Worm (Caenorhabditis elegans) whole organism, L2 larva: ENCODE results near the gene Y37H2A.12.

Experiments used
- C34F6.9 ChIP-seq: fragments of 150-350 bp; optimal IDR thresholded peaks from 2 replicates; lab custom pipeline; 2014; ENCODE audit warnings: missing biosample characterization, missing genetic modification characterization
- F13H6.1 ChIP-seq: sonication (generic microtip); optimal IDR thresholded peaks from 2 replicates; lab custom pipeline; 2016; ENCODE audit warnings: missing genetic modification characterization, missing compliant biosample characterization
- R02D3.7 ChIP-seq: fragments of 150-350 bp; optimal IDR thresholded peaks from 2 replicates; lab custom pipeline; 2014; ENCODE audit warnings: missing biosample characterization, missing genetic modification characterization
- Y55F3AM.14 ChIP-seq: fragments of 200-800 bp; sonication (Bioruptor generic); optimal IDR thresholded peaks from 2 replicates; lab custom pipeline; 2018; ENCODE audit warnings: mild to moderate bottlenecking, missing genetic modification characterization, missing compliant biosample characterization
- ZK546.5 ChIP-seq: sonication (generic microtip); optimal IDR thresholded peaks from 2 replicates; lab custom pipeline; 2017; ENCODE audit warnings: missing biosample characterization, missing genetic modification characterization
- aly-2 ChIP-seq: fragments of 150-350 bp; optimal IDR thresholded peaks from 2 replicates; lab custom pipeline; 2014; ENCODE audit warnings: missing biosample characterization, missing genetic modification characterization
- ceh-16 ChIP-seq: fragments of 150-350 bp; optimal IDR thresholded peaks from 2 replicates; lab custom pipeline; 2014; ENCODE audit warnings: missing biosample characterization, missing genetic modification characterization
- egl-27 ChIP-seq: sonication (generic microtip); optimal IDR thresholded peaks from 3 replicates; lab custom pipeline; 2017; ENCODE audit warnings: missing biosample characterization, missing genetic modification reagents, missing genetic modification characterization
- elt-1 ChIP-seq: fragments of 150-350 bp; optimal IDR thresholded peaks from 2 replicates; lab custom pipeline; 2014; ENCODE audit warnings: missing biosample characterization, missing genetic modification characterization
- fos-1 ChIP-seq: fragments of 150-350 bp; optimal IDR thresholded peaks from 2 replicates; lab custom pipeline; 2014; ENCODE audit warnings: missing biosample characterization, missing genetic modification characterization
- gmeb-1 ChIP-seq: fragments of 150-350 bp; optimal IDR thresholded peaks from 2 replicates; lab custom pipeline; 2014; ENCODE audit warnings: missing biosample characterization, missing genetic modification characterization
- lin-11 ChIP-seq: fragments of 150-350 bp; sonication (generic microtip); optimal IDR thresholded peaks from 2 replicates; lab custom pipeline; 2014; ENCODE audit warnings: missing biosample characterization, missing genetic modification characterization, inconsistent platforms, mixed read lengths
- lin-13 ChIP-seq: fragments of 150-350 bp; optimal IDR thresholded peaks from 2 replicates; lab custom pipeline; 2014; ENCODE audit warnings: missing biosample characterization, missing genetic modification reagents, missing genetic modification characterization
- lin-39 ChIP-seq: fragments of 150-350 bp; optimal IDR thresholded peaks from 2 replicates; lab custom pipeline; 2014; ENCODE audit warnings: missing biosample characterization, missing genetic modification reagents, missing genetic modification characterization
- lsy-2 ChIP-seq, 2 experiments: fragments of 150-350 bp in 1 of 2; sonication (generic microtip) in 1 of 2; optimal IDR thresholded peaks; 2 replicates each; lab custom pipeline; 2014 to 2017; ENCODE audit warnings: missing biosample characterization in 2 of 2, missing genetic modification characterization in 2 of 2
- mab-5 ChIP-seq: fragments of 150-350 bp; optimal IDR thresholded peaks from 2 replicates; lab custom pipeline; 2014; ENCODE audit warnings: missing biosample characterization, missing genetic modification characterization
- mbf-1 ChIP-seq: sonication (generic microtip); optimal IDR thresholded peaks from 2 replicates; lab custom pipeline; 2017; ENCODE audit warnings: missing biosample characterization, missing genetic modification characterization
- nhr-129 ChIP-seq: fragments of 150-350 bp; optimal IDR thresholded peaks from 2 replicates; lab custom pipeline; 2014; ENCODE audit warnings: missing biosample characterization, missing genetic modification characterization
- nhr-21 ChIP-seq: fragments of 150-350 bp; optimal IDR thresholded peaks from 2 replicates; lab custom pipeline; 2014; ENCODE audit warnings: missing biosample characterization, missing genetic modification characterization
- nhr-237 ChIP-seq: fragments of 150-350 bp; optimal IDR thresholded peaks from 2 replicates; lab custom pipeline; 2014; ENCODE audit warnings: missing biosample characterization, missing genetic modification characterization
- nhr-6 ChIP-seq: fragments of 150-350 bp; optimal IDR thresholded peaks from 2 replicates; lab custom pipeline; 2014; ENCODE audit warnings: missing biosample characterization, missing genetic modification characterization
- nhr-77 ChIP-seq: fragments of 150-350 bp; optimal IDR thresholded peaks from 2 replicates; lab custom pipeline; 2014; ENCODE audit warnings: missing biosample characterization, missing genetic modification characterization
- sem-4 ChIP-seq: fragments of 150-350 bp; optimal IDR thresholded peaks from 2 replicates; lab custom pipeline; 2014; ENCODE audit warnings: missing biosample characterization, missing genetic modification reagents, missing genetic modification characterization
- skn-1 ChIP-seq: sonication (generic microtip); optimal IDR thresholded peaks from 2 replicates; lab custom pipeline; 2017; ENCODE audit warnings: missing biosample characterization, missing genetic modification characterization
- sma-3 ChIP-seq: sonication (generic microtip); optimal IDR thresholded peaks from 2 replicates; lab custom pipeline; 2016; ENCODE audit warnings: missing genetic modification reagents, missing genetic modification characterization, missing compliant biosample characterization
- sma-9 ChIP-seq, 2 experiments: fragments of 150-350 bp in 1 of 2; sonication (generic microtip) in 1 of 2; optimal IDR thresholded peaks; 2 replicates each; lab custom pipeline; 2014 to 2016; ENCODE audit warnings: missing genetic modification characterization in 2 of 2, mild to moderate bottlenecking in 1 of 2, missing biosample characterization in 1 of 2, missing compliant biosample characterization in 1 of 2, missing genetic modification reagents in 1 of 2, moderate library complexity in 1 of 2
- snpc-4 ChIP-seq: fragments of 150-350 bp; optimal IDR thresholded peaks from 2 replicates; lab custom pipeline; 2014; ENCODE audit warnings: missing biosample characterization, missing genetic modification characterization
- unc-39 ChIP-seq: fragments of 150-350 bp; optimal IDR thresholded peaks from 2 replicates; lab custom pipeline; 2014; ENCODE audit warnings: missing biosample characterization, missing genetic modification characterization
- unc-62 ChIP-seq: fragments of 150-350 bp; optimal IDR thresholded peaks from 2 replicates; lab custom pipeline; 2014; ENCODE audit warnings: missing biosample characterization, missing genetic modification reagents, missing genetic modification characterization
- zag-1 ChIP-seq: fragments of 150-350 bp; optimal IDR thresholded peaks from 2 replicates; lab custom pipeline; 2014; ENCODE audit warnings: missing biosample characterization, missing genetic modification characterization
- ztf-1 ChIP-seq: fragments of 200-800 bp; sonication (Bioruptor generic); conservative IDR thresholded peaks from 2 replicates; pipeline ENCODE4 v1.3.6; 2022; ENCODE audit warnings: missing genetic modification characterization, missing compliant biosample characterization
- ztf-4 ChIP-seq: fragments of 150-350 bp; optimal IDR thresholded peaks from 2 replicates; lab custom pipeline; 2014; ENCODE audit warnings: missing biosample characterization, missing genetic modification characterization

The Y37H2A.12 gene

ce11 chrV:18158172-18158571 lies 27.2 kb upstream of the Y37H2A.12 start:
- TF ChIP-seq unc-39 (tag; lab: Kevin White, UChicago) (no peak), egl-27 (tag; lab: Kevin White, UChicago) (no peak), snpc-4 (tag; lab: Kevin White, UChicago) (no peak), lin-13 (GFP tag; lab: Kevin White, UChicago) (no peak), nhr-77 (tag; lab: Kevin White, UChicago) (no peak), lin-11 (tag; lab: Kevin White, UChicago) (no peak), lsy-2 (tag; optimal IDR thresholded peaks at IDR 0.05; lab: Kevin White, UChicago) (no peak), ztf-1 (GFP tag; lab: Robert Waterston, UW) (no peak), sem-4 (tag; lab: Kevin White, UChicago) (no peak), ZK546.5 (tag; lab: Kevin White, UChicago) (no peak), nhr-6 (tag; lab: Kevin White, UChicago) (no peak), R02D3.7 (no peak), Y55F3AM.14 (GFP tag; lab: Kevin White, UChicago) (no peak), C34F6.9 (no peak)
- TF ChIP-seq, all 48 proteins: peak for 0

DNA sequence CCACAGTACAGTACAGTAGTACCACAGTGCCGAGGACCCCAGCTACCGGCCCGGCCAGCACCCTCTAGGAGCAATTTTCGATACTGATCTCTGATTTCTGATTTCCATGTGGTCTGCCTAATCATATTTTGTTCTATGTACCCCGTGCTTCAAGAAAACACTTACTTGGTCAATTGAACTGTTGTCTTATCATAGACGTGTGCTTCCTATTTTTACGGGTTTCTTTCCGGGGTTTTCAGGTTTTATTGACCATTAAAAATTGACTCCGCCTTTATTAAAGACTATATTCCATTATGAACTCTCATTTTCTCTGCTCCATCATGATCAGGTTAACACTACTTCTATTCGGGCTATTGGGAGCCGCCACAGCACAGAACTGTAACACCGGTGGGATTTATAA lies 26.8 kb upstream of the Y37H2A.12 start, which contains the start of gene clec-48:
Gene clec-48 (plus strand): TSS at position 320 of the 400 bp plus-strand sequence.
- TF ChIP-seq ceh-16: no peak
- TF ChIP-seq sma-9 (GFP tag; optimal IDR thresholded peaks at IDR 0.05; lab: Kevin White, UChicago): peak; percentile 13
- no peak for TF ChIP-seq sma-9 (tag; optimal IDR thresholded peaks at IDR 0.05; lab: Kevin White, UChicago)

- TF ChIP-seq fos-1 (peak; percentile 4), zag-1 (tag; lab: Kevin White, UChicago) (no peak)
Observed at ce11 chrV:18146077-18146476, 15.1 kb upstream of the Y37H2A.12 start, which contains the start of gene C14A6.3. C14A6.3 (plus strand) TSS chrV:18146377.

ce11 chrV:18144442-18144841 lies 13.5 kb upstream of the Y37H2A.12 start:
- TF ChIP-seq mbf-1 (tag; lab: Kevin White, UChicago) (no peak), elt-1 (no peak), gmeb-1 (tag; lab: Kevin White, UChicago) (no peak), nhr-21 (tag; lab: Kevin White, UChicago) (no peak), fos-1 (no peak), nhr-237 (tag; lab: Kevin White, UChicago) (no peak), sma-9 (GFP tag; optimal IDR thresholded peaks at IDR 0.05; lab: Kevin White, UChicago) (no peak), sma-9 (tag; optimal IDR thresholded peaks at IDR 0.05; lab: Kevin White, UChicago) (no peak), snpc-4 (tag; lab: Kevin White, UChicago) (no peak), sma-3 (GFP tag; lab: Kevin White, UChicago) (no peak), ZK546.5 (tag; lab: Kevin White, UChicago) (no peak), aly-2 (tag; lab: Kevin White, UChicago) (no peak), R02D3.7 (no peak), nhr-129 (tag; lab: Kevin White, UChicago) (no peak)

DNA sequence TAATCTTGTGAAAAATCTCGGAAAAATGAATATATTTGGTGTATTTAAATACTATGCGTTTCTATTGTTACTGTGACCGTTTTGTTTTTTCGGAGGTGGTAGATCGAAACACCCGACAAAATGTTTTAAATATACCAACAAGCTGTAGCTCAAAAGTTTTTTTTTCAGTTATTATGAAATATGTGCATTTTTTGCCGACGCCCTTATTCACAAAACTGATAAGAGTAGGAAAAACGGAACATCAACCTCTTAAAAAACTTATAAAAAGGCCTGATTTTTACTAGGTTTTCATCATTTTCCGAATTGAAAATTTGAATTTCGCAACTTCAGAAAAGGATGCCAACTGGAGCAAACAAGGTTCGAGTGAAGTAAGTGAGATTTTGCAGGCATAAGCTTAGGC lies 12.5 kb upstream of the Y37H2A.12 start, which contains the start of gene Y37H2A.14:
Gene Y37H2A.14 (plus strand): TSS at position 301 of the 400 bp plus-strand sequence.
- TF ChIP-seq unc-62: no peak
- TF ChIP-seq nhr-237 (tag; lab: Kevin White, UChicago): no peak
- TF ChIP-seq skn-1 (tag; lab: Kevin White, UChicago): no peak
- no peak for TF ChIP-seq sem-4 (tag; lab: Kevin White, UChicago)
- no peak for TF ChIP-seq elt-1
- TF ChIP-seq egl-27 (tag; lab: Kevin White, UChicago): no peak
- no peak for TF ChIP-seq snpc-4 (tag; lab: Kevin White, UChicago)
- TF ChIP-seq nhr-21 (tag; lab: Kevin White, UChicago): no peak
- TF ChIP-seq ztf-4 (tag; lab: Kevin White, UChicago): no peak
- no peak for TF ChIP-seq nhr-6 (tag; lab: Kevin White, UChicago)
- no peak for TF ChIP-seq ZK546.5 (tag; lab: Kevin White, UChicago)
- no peak for TF ChIP-seq mab-5
- TF ChIP-seq fos-1: no peak
- TF ChIP-seq lin-39 (tag; lab: Kevin White, UChicago): no peak
- no peak for TF ChIP-seq nhr-77 (tag; lab: Kevin White, UChicago)
- no peak for TF ChIP-seq lin-11 (tag; lab: Kevin White, UChicago)
- no peak for TF ChIP-seq F13H6.1 (tag; lab: Kevin White, UChicago)
